Fruit fly (Drosophila melanogaster): ENCODE results near the gene CG14983.

The CG14983 gene

DNA sequence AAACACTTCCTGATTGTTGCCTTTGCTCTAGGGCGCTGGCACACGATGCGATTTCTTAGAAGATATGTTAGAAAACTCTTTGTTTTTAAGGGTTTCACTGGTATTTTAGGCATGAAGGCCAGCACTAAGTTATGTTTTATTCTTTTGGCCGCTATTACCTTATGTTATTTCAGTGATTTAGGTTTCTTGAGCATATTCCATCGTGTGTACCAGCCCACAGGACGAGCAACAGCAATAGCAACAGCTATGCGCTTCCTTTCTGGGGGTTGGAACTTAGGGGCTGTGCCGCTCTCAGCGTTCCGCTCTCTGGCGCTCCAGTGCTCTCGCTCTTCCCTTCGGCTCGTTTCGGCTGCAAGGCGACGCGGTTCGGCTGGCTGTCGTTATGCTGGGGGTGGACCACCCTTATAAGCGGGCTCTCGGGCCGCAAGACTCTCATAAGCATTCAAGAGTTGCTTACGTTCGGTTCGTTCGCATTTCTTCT is 34.4 kb upstream of the CG14983 start, which contains the start of gene scrt (continued):
- peak; percentile 51 for TF ChIP-seq Rx (GFP tag; IDR thresholded peaks at IDR 0.05)
- no peak for TF ChIP-seq al (GFP tag; IDR thresholded peaks at IDR 0.05)
- TF ChIP-seq CG3065 (GFP tag; optimal IDR thresholded peaks at IDR 0.05), result no peak
- TF ChIP-seq Dip3 (GFP tag; optimal IDR thresholded peaks at IDR 0.05), result peak; percentile 10
- TF ChIP-seq ara (GFP tag; IDR thresholded peaks at IDR 0.05), result peak; percentile 79
- TF ChIP-seq B-H2 (GFP tag; optimal IDR thresholded peaks at IDR 0.05), result peak; percentile 4
- peak; percentile 18 for TF ChIP-seq org-1 (GFP tag; optimal IDR thresholded peaks at IDR 0.05)
- TF ChIP-seq ac (GFP tag; optimal IDR thresholded peaks at IDR 0.05), result no peak
- no peak for TF ChIP-seq CG7928 (GFP tag; optimal IDR thresholded peaks at IDR 0.05)
- peak; percentile 90 for TF ChIP-seq sens (GFP tag)
- TF ChIP-seq ranshi (GFP tag; IDR thresholded peaks at IDR 0.05), result no peak
- peak in 1 of 2 experiments; percentile 8 for TF ChIP-seq eve (GFP tag; optimal IDR thresholded peaks at IDR 0.05)
- no peak for TF ChIP-seq Eip74EF (GFP tag; optimal IDR thresholded peaks at IDR 0.05)
- TF ChIP-seq da (GFP tag; optimal IDR thresholded peaks at IDR 0.05), result no peak
- no peak for TF ChIP-seq Six4 (GFP tag; optimal IDR thresholded peaks at IDR 0.05)
- TF ChIP-seq CG4328 (GFP tag; optimal IDR thresholded peaks at IDR 0.05), result no peak
- TF ChIP-seq Hr3 (GFP tag; optimal IDR thresholded peaks at IDR 0.05), result peak; percentile 20
- TF ChIP-seq CG2889 (GFP tag; IDR thresholded peaks at IDR 0.05), result no peak
- TF ChIP-seq wek (GFP tag; optimal IDR thresholded peaks at IDR 0.05), result no peak
- no peak for TF ChIP-seq rib (GFP tag; IDR thresholded peaks at IDR 0.05)
- no peak for TF ChIP-seq fd64A (GFP tag; optimal IDR thresholded peaks at IDR 0.05)
- no peak for TF ChIP-seq jigr1 (GFP tag; IDR thresholded peaks at IDR 0.05)
- TF ChIP-seq CG12942 (GFP tag; optimal IDR thresholded peaks at IDR 0.05), result no peak
- TF ChIP-seq Oaz (GFP tag; IDR thresholded peaks at IDR 0.05), result 0 out of 2 replicates have a peak, but pooled peaks have one; percentile 21
- TF ChIP-seq maf-S (GFP tag; optimal IDR thresholded peaks at IDR 0.05), result no peak
- peak; percentile 100 for TF ChIP-seq scrt (GFP tag; optimal IDR thresholded peaks at IDR 0.05)
- no peak for TF ChIP-seq MTF-1 (GFP tag; optimal IDR thresholded peaks at IDR 0.05; ENCODE audit: borderline replicate concordance)
- peak; percentile 8 for TF ChIP-seq CG2202 (tag; optimal IDR thresholded peaks at IDR 0.05)
- TF ChIP-seq zf30C (GFP tag; optimal IDR thresholded peaks at IDR 0.05), result no peak
- no peak for TF ChIP-seq Usf (GFP tag; optimal IDR thresholded peaks at IDR 0.05)
- no peak for TF ChIP-seq en (GFP tag; optimal IDR thresholded peaks at IDR 0.05)
- no peak for TF ChIP-seq schlank (tag; optimal IDR thresholded peaks at IDR 0.05)
- no peak for TF ChIP-seq br (optimal IDR thresholded peaks at IDR 0.05)
- no peak for TF ChIP-seq gsb (GFP tag; IDR thresholded peaks at IDR 0.05)
- no peak for TF ChIP-seq MBD-R2 (GFP tag; IDR thresholded peaks at IDR 0.05)
- no peak; the same call in 1 of the 2 replicates for TF ChIP-seq crol (GFP tag; IDR thresholded peaks at IDR 0.05)
- TF ChIP-seq CG2712 (tag; optimal IDR thresholded peaks at IDR 0.05), result peak; percentile 77
- no peak for TF ChIP-seq Blimp-1 (GFP tag; optimal IDR thresholded peaks at IDR 0.05)
- no peak for TF ChIP-seq CG16779 (GFP tag; IDR thresholded peaks at IDR 0.05)
- no peak for TF ChIP-seq CG6654 (GFP tag; optimal IDR thresholded peaks at IDR 0.05)
- no peak for TF ChIP-seq CG5245 (GFP tag; optimal IDR thresholded peaks at IDR 0.05)
- TF ChIP-seq Dad (GFP tag; optimal IDR thresholded peaks at IDR 0.05), result peak; percentile 39
- peak; percentile 28 for TF ChIP-seq CHES-1-like (GFP tag; optimal IDR thresholded peaks at IDR 0.05)
- no peak for TF ChIP-seq salm (tag; optimal IDR thresholded peaks at IDR 0.05)
- peak; percentile 54 for TF ChIP-seq CG1603 (tag; optimal IDR thresholded peaks at IDR 0.05)
- no peak for TF ChIP-seq CG13123 (GFP tag; optimal IDR thresholded peaks at IDR 0.05)
- TF ChIP-seq CG11504 (tag; optimal IDR thresholded peaks at IDR 0.05), result peak; percentile 61
- no peak for TF ChIP-seq CG14014 (GFP tag; IDR thresholded peaks at IDR 0.05)
- peak in 1 of 2 experiments; percentile 50 for TF ChIP-seq tll (GFP tag; optimal IDR thresholded peaks at IDR 0.05)
- no peak for TF ChIP-seq CG11695 (GFP tag; IDR thresholded peaks at IDR 0.05)
- TF ChIP-seq Dll (GFP tag; IDR thresholded peaks at IDR 0.05; ENCODE audit: partially characterized antibody), result peak; percentile 68; the same call in 3 of the 4 replicates
- no peak for TF ChIP-seq twi (tag; optimal IDR thresholded peaks at IDR 0.05)
